Fruit fly (Drosophila melanogaster) whole organism, embryonic: ENCODE data around the gene CG31388.

Experiments used
- Abd-B ChIP-seq: fragments of 200-800 bp; sonication (Bioruptor generic); optimal IDR thresholded peaks from 2 replicates; lab custom pipeline; 2018; ENCODE audit warnings: missing biosample characterization, mild to moderate bottlenecking, missing genetic modification characterization, moderate library complexity
- Adf1 ChIP-seq: fragments of 200-800 bp; sonication (Bioruptor generic); IDR thresholded peaks from 2 replicates; pipeline ENCODE4 v1.3.6; 2022; ENCODE audit warnings: missing biosample characterization, missing genetic modification characterization
- Aef1 ChIP-seq: fragments of 200-800 bp; sonication (Bioruptor generic); IDR thresholded peaks from 3 replicates; pipeline ENCODE4 v1.3.6; 2022; ENCODE audit warnings: missing biosample characterization, missing genetic modification characterization
- CG11456 ChIP-seq: fragments of 200-800 bp; sonication (Bioruptor generic); IDR thresholded peaks from 3 replicates; pipeline ENCODE4 v1.3.6; 2022; ENCODE audit warnings: missing biosample characterization, missing genetic modification characterization
- CG12071 ChIP-seq: fragments of 200-800 bp; sonication (Bioruptor generic); optimal IDR thresholded peaks from 3 replicates; lab custom pipeline; 2018; ENCODE audit warnings: missing biosample characterization, mild to moderate bottlenecking, missing genetic modification characterization
- CG12104 ChIP-seq: fragments of 200-800 bp; sonication (Bioruptor generic); optimal IDR thresholded peaks from 3 replicates; lab custom pipeline; 2016; ENCODE audit warnings: missing biosample characterization, missing genetic modification characterization
- CG12391 ChIP-seq: fragments of 200-800 bp; sonication (Bioruptor generic); optimal IDR thresholded peaks from 3 replicates; lab custom pipeline; 2018; ENCODE audit warnings: missing biosample characterization, mild to moderate bottlenecking, missing genetic modification characterization, moderate library complexity
- CG1529 ChIP-seq: fragments of 200-800 bp; sonication (Bioruptor generic); optimal IDR thresholded peaks from 3 replicates; lab custom pipeline; 2018; ENCODE audit warnings: missing biosample characterization, missing genetic modification characterization
- CG15514 ChIP-seq: fragments of 200-800 bp; sonication (Bioruptor generic); optimal IDR thresholded peaks from 3 replicates; lab custom pipeline; 2017; ENCODE audit warnings: missing biosample characterization, missing genetic modification characterization, mild to moderate bottlenecking, moderate library complexity, missing genetic modification reagents
- CG16813 ChIP-seq: fragments of 200-800 bp; sonication (Bioruptor generic); IDR thresholded peaks from 3 replicates; pipeline ENCODE4 v1.3.6; 2022; ENCODE audit warnings: missing biosample characterization, missing genetic modification characterization; ENCODE audit not compliant: partially characterized antibody
- CG17361 ChIP-seq: fragments of 200-800 bp; sonication (Bioruptor generic); IDR thresholded peaks from 3 replicates; pipeline ENCODE4 v1.3.6; 2022; ENCODE audit warnings: missing biosample characterization, missing genetic modification characterization
- CG18764 ChIP-seq: fragments of 200-800 bp; sonication (Bioruptor generic); optimal IDR thresholded peaks from 3 replicates; lab custom pipeline; 2016; ENCODE audit warnings: missing biosample characterization, missing genetic modification characterization
- CG2116 ChIP-seq: fragments of 200-800 bp; sonication (Bioruptor generic); optimal IDR thresholded peaks from 3 replicates; lab custom pipeline; 2018; ENCODE audit warnings: missing biosample characterization, mild to moderate bottlenecking, missing genetic modification characterization
- CG2202 ChIP-seq: fragments of 200-800 bp; sonication (Bioruptor generic); optimal IDR thresholded peaks from 2 replicates; lab custom pipeline; 2018; ENCODE audit warnings: missing biosample characterization, mild to moderate bottlenecking, missing genetic modification characterization
- CG43689 ChIP-seq: fragments of 200-800 bp; sonication (Bioruptor generic); IDR thresholded peaks from 2 replicates; pipeline ENCODE4 v1.3.6; 2022; ENCODE audit warnings: missing biosample characterization, missing genetic modification characterization
- CG8765 ChIP-seq: fragments of 200-800 bp; sonication (Bioruptor generic); IDR thresholded peaks from 2 replicates; pipeline ENCODE4 v1.3.6; 2022; ENCODE audit warnings: missing biosample characterization, missing genetic modification characterization
- CTCF ChIP-seq: fragments of 200-800 bp; sonication (Bioruptor generic); optimal IDR thresholded peaks from 2 replicates; lab custom pipeline; 2017; ENCODE audit warnings: missing biosample characterization, mild to moderate bottlenecking, missing genetic modification characterization, moderate library complexity
- Ets65A ChIP-seq: fragments of 200-800 bp; sonication (Bioruptor generic); peaks from one replicate; lab custom pipeline; 2016; ENCODE audit warnings: missing biosample characterization, missing genetic modification characterization
- Hr51 ChIP-seq, 2 experiments: fragments of 200-800 bp; sonication (Bioruptor generic); optimal IDR thresholded peaks; 2 replicates in 1 of 2; 3 replicates in 1 of 2; lab custom pipeline; 2016 to 2018; ENCODE audit warnings: missing biosample characterization in 2 of 2, missing genetic modification characterization in 2 of 2, mild to moderate bottlenecking in 1 of 2, moderate library complexity in 1 of 2
- Mad ChIP-seq: fragments of 200-800 bp; sonication (Bioruptor generic); optimal IDR thresholded peaks from 2 replicates; lab custom pipeline; 2016; ENCODE audit warnings: missing biosample characterization, missing genetic modification characterization
- Nf-YB ChIP-seq: fragments of 200-800 bp; sonication (Bioruptor generic); optimal IDR thresholded peaks from 3 replicates; lab custom pipeline; 2019; ENCODE audit warnings: missing biosample characterization, mild to moderate bottlenecking, missing genetic modification characterization, moderate library complexity
- Nf-YC ChIP-seq: fragments of 200-800 bp; optimal IDR thresholded peaks from 3 replicates; lab custom pipeline; 2019; ENCODE audit warnings: missing biosample characterization, mild to moderate bottlenecking, missing genetic modification characterization, moderate library complexity
- abd-A ChIP-seq: fragments of 200-800 bp; sonication (Bioruptor generic); optimal IDR thresholded peaks from 3 replicates; lab custom pipeline; 2019; ENCODE audit warnings: missing biosample characterization, mild to moderate bottlenecking, missing genetic modification characterization, moderate library complexity
- amos ChIP-seq: fragments of 200-800 bp; sonication (Bioruptor generic); IDR thresholded peaks from 2 replicates; pipeline ENCODE4 v1.3.6; 2022; ENCODE audit warnings: missing biosample characterization, missing genetic modification characterization; ENCODE audit not compliant: partially characterized antibody
- cg ChIP-seq: fragments of 200-800 bp; sonication (Bioruptor generic); optimal IDR thresholded peaks from 3 replicates; lab custom pipeline; 2019; ENCODE audit warnings: missing biosample characterization, mild to moderate bottlenecking, missing genetic modification characterization, moderate library complexity
- chm ChIP-seq: fragments of 200-800 bp; sonication (Bioruptor generic); IDR thresholded peaks from 2 replicates; pipeline ENCODE4 v1.3.6; 2022; ENCODE audit warnings: missing biosample characterization, missing genetic modification characterization
- dati ChIP-seq: fragments of 200-800 bp; sonication (Bioruptor generic); IDR thresholded peaks from 2 replicates; pipeline ENCODE4 v1.3.6; 2022; ENCODE audit warnings: missing biosample characterization, missing genetic modification characterization
- ewg ChIP-seq: fragments of 200-800 bp; sonication (Bioruptor generic); optimal IDR thresholded peaks from 3 replicates; lab custom pipeline; 2017; ENCODE audit warnings: mild to moderate bottlenecking, missing biosample characterization, missing genetic modification reagents, missing genetic modification characterization
- eyg ChIP-seq: fragments of 200-800 bp; sonication (Bioruptor generic); optimal IDR thresholded peaks from 3 replicates; lab custom pipeline; 2016; ENCODE audit warnings: missing biosample characterization, missing genetic modification characterization
- gro ChIP-seq: fragments of 200-800 bp; sonication (Bioruptor generic); optimal IDR thresholded peaks from 2 replicates; lab custom pipeline; 2016; ENCODE audit warnings: missing biosample characterization, missing genetic modification characterization
- insv ChIP-seq, 2 experiments: fragments of 200-800 bp; sonication (Bioruptor generic); optimal IDR thresholded peaks; 3 replicates each; lab custom pipeline; 2016 to 2018; ENCODE audit warnings: missing biosample characterization in 2 of 2, missing genetic modification characterization in 2 of 2
- knrl ChIP-seq: fragments of 200-800 bp; sonication (Bioruptor generic); IDR thresholded peaks from 3 replicates; pipeline ENCODE4 v1.3.6; 2022; ENCODE audit warnings: missing biosample characterization, missing genetic modification characterization; ENCODE audit not compliant: partially characterized antibody
- lmd ChIP-seq: fragments of 200-800 bp; sonication (Bioruptor generic); IDR thresholded peaks from 2 replicates; pipeline ENCODE4 v1.3.6; 2022; ENCODE audit warnings: missing biosample characterization, missing genetic modification characterization
- prd ChIP-seq, 3 experiments: fragments of >200 bp in 2 of 3; fragments of 200-800 bp in 1 of 3; sonication (Bioruptor generic) in 1 of 3; optimal IDR thresholded peaks in 2 of 3; IDR thresholded peaks in 1 of 3; 2 replicates in 2 of 3; 3 replicates in 1 of 3; pipeline versions ENCODE4 v1.3.6 to Lab custom; 2017 to 2022; ENCODE audit warnings: missing biosample characterization in 1 of 3, missing genetic modification characterization in 1 of 3
- seq ChIP-seq: fragments of 200-800 bp; sonication (Bioruptor generic); IDR thresholded peaks from 2 replicates; pipeline ENCODE4 v1.3.6; 2022; ENCODE audit warnings: missing biosample characterization, missing genetic modification characterization
- sisA ChIP-seq: fragments of 200-800 bp; sonication (Bioruptor generic); IDR thresholded peaks from 2 replicates; pipeline ENCODE4 v1.3.6; 2022; ENCODE audit warnings: missing biosample characterization, missing genetic modification characterization
- slp2 ChIP-seq: fragments of 200-800 bp; sonication (Bioruptor generic); optimal IDR thresholded peaks from 2 replicates; lab custom pipeline; 2016; ENCODE audit warnings: missing biosample characterization, missing genetic modification characterization

The CG31388 gene

dm6 chr3R:11269013-11269412 lies 31.4 kb downstream of the CG31388 start (continued):
- peak; percentile 82 for TF ChIP-seq CG12071
- TF ChIP-seq chm (GFP tag; lab: Robert Waterston, UW), result peak; percentile 87
- TF ChIP-seq Aef1 (GFP tag; lab: Robert Waterston, UW), result no peak
- TF ChIP-seq CG16813 (GFP tag; lab: Robert Waterston, UW), result no peak
- no peak for TF ChIP-seq amos (GFP tag; lab: Robert Waterston, UW)
- TF ChIP-seq CG2202, result peak; percentile 56
- TF ChIP-seq eyg (GFP tag; lab: Kevin White, UChicago), result peak; percentile 67
- no peak for TF ChIP-seq Abd-B (GFP tag; lab: Kevin White, UChicago)
- no peak for TF ChIP-seq CG12391
- TF ChIP-seq CG2116 (GFP tag; lab: Kevin White, UChicago), result peak; percentile 50
- no peak for TF ChIP-seq CG17361 (GFP tag; lab: Robert Waterston, UW)
- 0 out of 3 replicates have a peak, but pooled peaks have one; percentile 27 for TF ChIP-seq CG11456 (GFP tag; lab: Robert Waterston, UW)
- TF ChIP-seq Hr51 (GFP tag; optimal IDR thresholded peaks at IDR 0.05; lab: Kevin White, UChicago), result peak in 1 of 2 experiments; percentile 31
- no peak for TF ChIP-seq CG8765 (GFP tag; lab: Robert Waterston, UW)
- no peak for TF ChIP-seq CG43689 (GFP tag; lab: Robert Waterston, UW)
- TF ChIP-seq knrl (GFP tag; lab: Robert Waterston, UW), result no peak
- TF ChIP-seq dati, result no peak
- TF ChIP-seq sisA (GFP tag; lab: Robert Waterston, UW), result no peak

DNA sequence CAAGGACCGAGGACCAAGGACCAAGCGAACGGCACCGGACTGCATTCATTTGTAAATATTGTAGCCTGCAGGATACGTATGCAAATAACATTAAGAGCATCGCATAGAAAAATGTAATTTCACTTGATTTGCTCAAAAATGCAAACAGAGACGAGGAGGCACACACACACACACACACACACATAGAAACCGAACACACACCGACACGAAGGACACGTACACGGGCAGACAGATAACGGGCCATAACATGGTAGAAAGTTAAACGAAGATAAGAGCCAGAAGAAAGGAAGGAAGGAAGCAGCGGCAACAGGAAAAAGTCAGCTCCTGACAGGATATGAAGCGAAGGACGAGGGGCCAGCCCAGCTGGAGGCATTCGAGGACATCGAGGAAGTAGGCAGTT lies 33.0 kb downstream of the CG31388 start:
- TF ChIP-seq prd (optimal IDR thresholded peaks at IDR 0.05; lab: Kevin White, UChicago), result no peak
- TF ChIP-seq prd (GFP tag; IDR thresholded peaks at IDR 0.05; lab: Robert Waterston, UW), result no peak
- peak; percentile 66 for TF ChIP-seq Ets65A (GFP tag; lab: Kevin White, UChicago)
- TF ChIP-seq, all 482 proteins: peak for 1

dm6 chr3R:11272667-11273066 lies 35.1 kb downstream of the CG31388 start:
- TF ChIP-seq cg (GFP tag; lab: Kevin White, UChicago), result peak; percentile 12
- no peak for TF ChIP-seq abd-A (tag; lab: Kevin White, UChicago)
- TF ChIP-seq CG12104 (GFP tag; lab: Kevin White, UChicago), result no peak
- peak; percentile 59; the same call in 1 of the 2 replicates for TF ChIP-seq seq
- TF ChIP-seq Nf-YC (tag; lab: Kevin White, UChicago), result peak; percentile 84
- TF ChIP-seq Nf-YB (GFP tag; lab: Kevin White, UChicago), result peak; percentile 90

- TF ChIP-seq Nf-YB (GFP tag; lab: Kevin White, UChicago), result peak; percentile 72
- TF ChIP-seq Nf-YC (tag; lab: Kevin White, UChicago), result peak; percentile 69
- TF ChIP-seq Adf1 (GFP tag; lab: Robert Waterston, UW), result no peak
These were observed 44.3 kb downstream of the CG31388 start for dm6 chr3R:11281887-11282286.

DNA sequence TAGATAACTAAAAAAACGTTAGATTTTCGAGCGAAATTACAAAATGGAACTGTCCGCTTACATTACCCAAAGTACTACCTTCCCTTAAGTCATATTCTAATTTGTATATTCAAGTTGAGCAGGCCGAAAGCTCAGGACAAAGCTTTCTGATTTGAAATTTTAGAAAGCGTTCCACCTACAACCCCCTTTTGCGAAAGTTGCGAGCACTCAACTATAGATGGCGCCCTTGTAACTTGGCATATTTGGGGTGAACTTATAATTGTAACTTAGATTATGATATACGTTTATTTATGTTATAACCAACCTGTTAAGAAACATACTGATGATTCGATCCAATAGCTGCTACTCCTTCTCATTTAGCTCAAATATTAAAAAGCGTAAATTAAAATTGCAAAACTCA lies 49.3 kb downstream of the CG31388 start:
- TF ChIP-seq ewg (GFP tag; lab: Kevin White, UChicago), result no peak
- TF ChIP-seq CG18764, result no peak
- TF ChIP-seq Ets65A (GFP tag; lab: Kevin White, UChicago), result peak; percentile 76
- TF ChIP-seq CTCF (GFP tag; lab: Kevin White, UChicago), result peak; percentile 88
- TF ChIP-seq Mad (GFP tag; lab: Kevin White, UChicago), result no peak
- TF ChIP-seq slp2, result no peak
- TF ChIP-seq CG1529 (GFP tag; lab: Kevin White, UChicago), result no peak
- peak; percentile 19; the same call in 1 of the 2 replicates for TF ChIP-seq seq
- TF ChIP-seq insv (GFP tag; optimal IDR thresholded peaks at IDR 0.05; lab: Kevin White, UChicago), result peak in 1 of 2 experiments; percentile 9
- TF ChIP-seq gro (GFP tag; lab: Kevin White, UChicago), result no peak
- no peak for TF ChIP-seq lmd (GFP tag; lab: Robert Waterston, UW)
- no peak for TF ChIP-seq CG15514
